Worm (Caenorhabditis elegans) whole organism, L1 larva: ENCODE measurements around the gene ZC21.6.

ENCODE experiments used
- jun-1 ChIP-seq: fragments of 150-350 bp; optimal IDR thresholded peaks from 2 replicates; lab custom pipeline; 2014; ENCODE audit warnings: missing biosample characterization, missing genetic modification reagents, missing genetic modification characterization
- lin-35 ChIP-seq, 2 experiments: fragments of 150-350 bp; optimal IDR thresholded peaks; 2 replicates each; lab custom pipeline; 2014; ENCODE audit warnings: missing biosample characterization in 2 of 2, missing genetic modification characterization in 2 of 2, missing genetic modification reagents in 2 of 2
- lir-3 ChIP-seq: sonication (generic microtip); optimal IDR thresholded peaks from 2 replicates; lab custom pipeline; 2016; ENCODE audit warnings: mild to moderate bottlenecking, missing genetic modification characterization, moderate library complexity, missing compliant biosample characterization; ENCODE audit not compliant: poor library complexity
- nhr-12 ChIP-seq: sonication (generic microtip); optimal IDR thresholded peaks from 2 replicates; lab custom pipeline; 2017; ENCODE audit warnings: missing biosample characterization, missing genetic modification characterization
- nhr-90 ChIP-seq: sonication (generic microtip); optimal IDR thresholded peaks from 2 replicates; lab custom pipeline; 2016; ENCODE audit warnings: mild to moderate bottlenecking, missing genetic modification characterization, missing compliant biosample characterization; ENCODE audit not compliant: poor library complexity
- pqm-1 ChIP-seq: sonication (generic microtip); optimal IDR thresholded peaks from 3 replicates; lab custom pipeline; 2017; ENCODE audit warnings: missing biosample characterization, missing genetic modification characterization
- skn-1 ChIP-seq: fragments of 150-350 bp; optimal IDR thresholded peaks from 2 replicates; lab custom pipeline; 2014; ENCODE audit warnings: missing biosample characterization, missing genetic modification characterization
- zip-4 ChIP-seq: fragments of 200-800 bp; sonication (Bioruptor generic); optimal IDR thresholded peaks from 2 replicates; lab custom pipeline; 2018; ENCODE audit warnings: mild to moderate bottlenecking, missing genetic modification characterization, moderate library complexity, missing compliant biosample characterization
- ztf-11 ChIP-seq, 2 experiments: sonication (generic microtip); optimal IDR thresholded peaks; 2 replicates each; lab custom pipeline; 2016 to 2017; ENCODE audit warnings: missing genetic modification characterization in 2 of 2, missing biosample characterization in 1 of 2, missing compliant biosample characterization in 1 of 2

DNA sequence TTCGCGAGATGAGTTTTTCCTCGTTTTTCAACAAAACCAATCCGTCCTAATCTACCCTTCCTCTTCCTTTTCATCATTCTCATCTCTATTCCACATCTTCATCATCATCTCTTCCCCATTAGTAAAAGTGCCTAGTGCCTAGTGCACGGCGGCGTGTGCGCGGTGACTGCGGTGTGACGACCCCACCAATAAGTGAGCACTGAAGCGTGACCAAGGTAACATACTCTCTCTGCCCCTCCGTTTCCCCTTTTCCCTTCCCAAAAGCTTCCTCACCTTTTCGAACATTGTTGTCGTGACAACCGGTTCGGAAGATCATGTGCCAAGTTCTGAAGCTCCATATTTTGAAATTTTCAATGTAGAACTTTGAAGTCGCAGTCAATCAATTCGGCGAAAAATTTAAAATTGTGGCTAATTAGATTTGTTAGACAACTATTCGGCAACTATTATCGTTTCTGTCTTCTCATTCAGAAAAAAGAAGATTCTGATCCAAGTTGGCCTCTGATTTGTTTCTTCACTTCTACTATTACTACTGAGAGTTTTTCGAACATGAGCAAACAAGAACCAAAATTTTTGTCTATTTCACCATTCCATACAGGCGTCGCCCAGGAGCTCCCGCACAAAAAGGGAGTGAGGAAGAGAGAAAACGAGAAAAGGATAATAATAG is 33.0 kb downstream of the ZC21.6 start:
- TF ChIP-seq ztf-11 (tag; optimal IDR thresholded peaks at IDR 0.05; lab: Kevin White, UChicago) (no peak), pqm-1 (tag; lab: Kevin White, UChicago) (no peak), skn-1 (tag; lab: Kevin White, UChicago) (no peak), lin-35 (GFP tag; optimal IDR thresholded peaks at IDR 0.05; lab: Kevin White, UChicago) (no peak), nhr-90 (tag; lab: Kevin White, UChicago) (no peak), jun-1 (tag; lab: Kevin White, UChicago) (no peak), zip-4 (GFP tag; lab: Kevin White, UChicago) (no peak), lir-3 (tag; lab: Kevin White, UChicago) (no peak), nhr-12 (tag; lab: Kevin White, UChicago) (no peak)
